Fruit fly (Drosophila melanogaster): ENCODE data around the gene CG32713.

The CG32713 gene

DNA sequence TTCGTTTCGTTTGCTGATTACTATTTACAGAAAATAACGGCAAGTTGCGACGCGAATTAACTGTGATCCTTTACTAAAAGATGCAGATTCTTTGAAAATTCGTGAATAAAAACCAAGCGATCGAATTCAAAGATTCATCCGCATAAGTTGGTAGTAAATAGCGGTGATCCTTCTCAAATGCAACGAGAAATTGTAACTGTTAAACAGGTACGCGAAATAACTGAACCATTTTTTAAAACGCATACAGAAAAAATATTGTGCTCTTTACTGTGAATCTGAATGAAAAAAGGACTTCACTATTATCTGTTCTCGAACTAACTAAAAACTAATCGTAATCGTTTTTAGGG, 36.0 kb downstream of the CG32713 start:
- no peak for TF ChIP-seq Eip78C (GFP tag)

DNA sequence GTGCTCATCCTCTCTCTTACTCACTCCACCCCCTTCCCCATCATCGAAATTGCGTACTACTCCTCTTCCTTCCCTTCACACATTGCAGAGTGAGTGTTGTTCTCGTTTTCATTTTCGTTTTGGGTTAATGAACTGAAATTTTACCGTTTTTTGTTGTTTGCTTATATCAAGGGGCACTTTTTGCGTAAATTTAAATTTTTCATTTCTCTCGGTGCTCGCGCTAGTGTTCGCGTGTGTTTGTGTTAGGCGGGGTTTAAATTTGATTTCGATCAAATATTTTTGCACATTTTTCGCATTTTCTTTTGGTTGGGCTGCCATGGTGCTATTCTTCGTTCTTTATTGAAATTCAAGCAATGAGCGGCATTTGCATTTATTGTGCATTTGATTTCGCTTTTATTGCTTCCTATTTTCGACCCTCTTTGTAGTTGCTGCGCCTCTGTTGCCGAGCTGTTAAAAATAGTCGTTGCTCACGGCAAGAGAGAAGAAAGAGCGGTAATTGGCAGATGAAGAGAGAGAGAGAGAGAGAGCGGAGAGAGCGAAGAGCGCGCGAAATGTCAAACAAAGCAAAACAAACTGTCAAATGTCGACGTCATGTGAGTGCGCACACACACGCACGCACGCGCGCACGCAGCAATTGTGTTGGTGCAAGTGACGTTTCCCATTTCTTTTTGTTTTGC, 36.5 kb downstream of the CG32713 start:
- TF ChIP-seq dac (GFP tag; optimal IDR thresholded peaks at IDR 0.05): no peak
- peak; percentile 67 for TF ChIP-seq CG16779 (tag; optimal IDR thresholded peaks at IDR 0.05)
- TF ChIP-seq Hr39 (GFP tag; optimal IDR thresholded peaks at IDR 0.05): peak; percentile 25
- peak; percentile 91 for TF ChIP-seq achi (GFP tag; optimal IDR thresholded peaks at IDR 0.05)
- TF ChIP-seq dsx (GFP tag; optimal IDR thresholded peaks at IDR 0.05; ENCODE audit: poor library complexity, severe bottlenecking): no peak
- TF ChIP-seq esn (GFP tag; optimal IDR thresholded peaks at IDR 0.05): peak; percentile 63
- peak; percentile 61 for TF ChIP-seq net (GFP tag; optimal IDR thresholded peaks at IDR 0.05)
- peak; percentile 16 for TF ChIP-seq OdsH (GFP tag; optimal IDR thresholded peaks at IDR 0.05)
- no peak for TF ChIP-seq CG10631 (GFP tag; optimal IDR thresholded peaks at IDR 0.05)
- TF ChIP-seq vri (GFP tag; optimal IDR thresholded peaks at IDR 0.05): peak; percentile 52
- no peak for TF ChIP-seq acj6 (GFP tag; optimal IDR thresholded peaks at IDR 0.05)
- TF ChIP-seq Eip93F (GFP tag; optimal IDR thresholded peaks at IDR 0.05): peak; percentile 25
- peak; percentile 48 for TF ChIP-seq CG31627 (GFP tag; optimal IDR thresholded peaks at IDR 0.05)
- TF ChIP-seq ss (GFP tag; optimal IDR thresholded peaks at IDR 0.05): peak; percentile 83 to 93
- TF ChIP-seq CG6854 (GFP tag; optimal IDR thresholded peaks at IDR 0.05): peak; percentile 65
- peak; percentile 75 for TF ChIP-seq CG6276 (GFP tag; optimal IDR thresholded peaks at IDR 0.05)
- TF ChIP-seq CG8119 (GFP tag; IDR thresholded peaks at IDR 0.05): peak; percentile 82
- TF ChIP-seq Sox102F (GFP tag; optimal IDR thresholded peaks at IDR 0.05): no peak
- TF ChIP-seq Hr4 (GFP tag; optimal IDR thresholded peaks at IDR 0.05): no peak
- peak; percentile 50 for TF ChIP-seq fd85E (GFP tag; optimal IDR thresholded peaks at IDR 0.05)
- no peak for TF ChIP-seq pdm3 (GFP tag; optimal IDR thresholded peaks at IDR 0.05)
- peak; percentile 50 for TF ChIP-seq Lpt (GFP tag; optimal IDR thresholded peaks at IDR 0.05)
- TF ChIP-seq Ets96B (tag; optimal IDR thresholded peaks at IDR 0.05): peak; percentile 60
- peak; percentile 47 for TF ChIP-seq Eip75B (GFP tag; optimal IDR thresholded peaks at IDR 0.05)
- no peak for TF ChIP-seq CG6792 (GFP tag; optimal IDR thresholded peaks at IDR 0.05)
- TF ChIP-seq CG9139 (GFP tag; optimal IDR thresholded peaks at IDR 0.05): peak; percentile 76
- no peak for TF ChIP-seq CG4318 (GFP tag; optimal IDR thresholded peaks at IDR 0.05)
- TF ChIP-seq Hr38 (GFP tag; optimal IDR thresholded peaks at IDR 0.05): no peak
- TF ChIP-seq Gug (GFP tag; IDR thresholded peaks at IDR 0.05): no peak; the same call in 1 of the 2 replicates
- peak; percentile 21 for TF ChIP-seq CG34406 (GFP tag; optimal IDR thresholded peaks at IDR 0.05)
- peak; percentile 17 for TF ChIP-seq Sox15 (GFP tag; optimal IDR thresholded peaks at IDR 0.05)
- peak; percentile 83 for TF ChIP-seq CG15336 (GFP tag; IDR thresholded peaks at IDR 0.05)
- TF ChIP-seq CG11294 (GFP tag; IDR thresholded peaks at IDR 0.05): peak; percentile 8; the same call in 1 of the 2 replicates
- peak; percentile 82 for TF ChIP-seq Eip78C (GFP tag)
- peak; percentile 59 for TF ChIP-seq fkh (GFP tag; optimal IDR thresholded peaks at IDR 0.05)
- no peak for TF ChIP-seq CG32006 (GFP tag; optimal IDR thresholded peaks at IDR 0.05)
- TF ChIP-seq salr (GFP tag; optimal IDR thresholded peaks at IDR 0.05): no peak
- peak; percentile 34 for TF ChIP-seq Ets21C (GFP tag; optimal IDR thresholded peaks at IDR 0.05)
- TF ChIP-seq CG1621 (tag; optimal IDR thresholded peaks at IDR 0.05): no peak
- peak; percentile 82 for TF ChIP-seq Blimp-1 (GFP tag; optimal IDR thresholded peaks at IDR 0.05)
- TF ChIP-seq CG11762 (GFP tag; optimal IDR thresholded peaks at IDR 0.05; ENCODE audit: insufficient read depth): no peak
- TF ChIP-seq cyc (GFP tag; optimal IDR thresholded peaks at IDR 0.05): peak; percentile 41
- TF ChIP-seq lz (GFP tag; optimal IDR thresholded peaks at IDR 0.05): no peak
- TF ChIP-seq CG3032 (tag; optimal IDR thresholded peaks at IDR 0.05): peak; percentile 37
- no peak for TF ChIP-seq Met (GFP tag; optimal IDR thresholded peaks at IDR 0.05)
- TF ChIP-seq CG8319 (GFP tag; optimal IDR thresholded peaks at IDR 0.05): no peak
- TF ChIP-seq CG11902 (GFP tag; optimal IDR thresholded peaks at IDR 0.05): no peak
- peak; percentile 97 for TF ChIP-seq CG10669 (GFP tag; optimal IDR thresholded peaks at IDR 0.05)
- TF ChIP-seq eg (GFP tag; IDR thresholded peaks at IDR 0.05): peak; percentile 84; the same call in 2 of the 3 replicates
